Fruit fly (Drosophila melanogaster): ENCODE measurements around the gene CG2861.

- no peak for TF ChIP-seq CG4496 (GFP tag; IDR thresholded peaks at IDR 0.05)
- no peak for TF ChIP-seq D1 (tag; optimal IDR thresholded peaks at IDR 0.05)
- TF ChIP-seq Ets98B (GFP tag; IDR thresholded peaks at IDR 0.05), result no peak
- no peak for TF ChIP-seq EcR (GFP tag; optimal IDR thresholded peaks at IDR 0.05)
- no peak for TF ChIP-seq CG8159 (tag; optimal IDR thresholded peaks at IDR 0.05)
- TF ChIP-seq gl (tag; optimal IDR thresholded peaks at IDR 0.05), result no peak
- TF ChIP-seq CG13204 (GFP tag; optimal IDR thresholded peaks at IDR 0.05), result no peak
- TF ChIP-seq CG32121 (GFP tag; IDR thresholded peaks at IDR 0.05), result no peak
- no peak for TF ChIP-seq CG34367 (tag; optimal IDR thresholded peaks at IDR 0.05)
- no peak for TF ChIP-seq Pif1B (GFP tag; optimal IDR thresholded peaks at IDR 0.05)
- TF ChIP-seq CG10348 (GFP tag; IDR thresholded peaks at IDR 0.05), result no peak
- no peak for TF ChIP-seq rn (GFP tag; IDR thresholded peaks at IDR 0.05)
- no peak for TF ChIP-seq Snoo (tag; optimal IDR thresholded peaks at IDR 0.05)
Measured at dm6 chrX:4771488-4771887, 33.2 kb downstream of the CG2861 start, which contains the start of gene Klf15.

All from whole organism, pupa.